Fruit fly (Drosophila melanogaster): ENCODE results near the gene Cyp4d2.

Gene Cyp4d2

DNA sequence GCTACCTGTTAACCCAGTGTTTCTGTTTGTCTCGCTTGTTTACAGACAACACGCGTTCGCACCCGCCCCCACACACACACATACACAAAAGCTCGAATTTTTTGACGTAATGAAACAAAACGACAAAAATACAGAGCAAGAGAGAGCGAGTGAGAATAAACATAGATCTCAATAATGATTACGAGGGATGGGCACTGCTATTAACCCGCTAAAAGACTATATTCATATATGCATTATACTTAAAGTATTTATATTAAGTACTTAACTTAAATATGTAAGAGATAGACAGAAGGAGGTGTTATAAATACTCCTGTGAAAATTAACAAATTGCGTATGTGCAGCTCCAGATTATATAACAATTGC, 34.0 kb upstream of the Cyp4d2 start (continued):
- TF ChIP-seq z (GFP tag; IDR thresholded peaks at IDR 0.05) (peak; percentile 37; the same call in 1 of the 3 replicates), Gsc (GFP tag; IDR thresholded peaks at IDR 0.05) (no peak), amos (GFP tag; IDR thresholded peaks at IDR 0.05; ENCODE audit: partially characterized antibody) (no peak), Dip3 (GFP tag; optimal IDR thresholded peaks at IDR 0.05) (no peak), Pdp1 (GFP tag; optimal IDR thresholded peaks at IDR 0.05) (peak; percentile 2 to 90), pros (GFP tag; optimal IDR thresholded peaks at IDR 0.05) (no peak), slbo (GFP tag; IDR thresholded peaks at IDR 0.05) (peak; percentile 56; the same call in 1 of the 2 replicates), CG31224 (GFP tag; IDR thresholded peaks at IDR 0.05) (no peak), unpg (GFP tag; optimal IDR thresholded peaks at IDR 0.05) (peak; percentile 33), CG9215 (GFP tag; IDR thresholded peaks at IDR 0.05) (peak; percentile 23; the same call in 1 of the 2 replicates), tx (GFP tag; optimal IDR thresholded peaks at IDR 0.05) (peak; percentile 1), dimm (GFP tag; IDR thresholded peaks at IDR 0.05) (no peak), maf-S (GFP tag; optimal IDR thresholded peaks at IDR 0.05) (no peak), otp (GFP tag; IDR thresholded peaks at IDR 0.05) (0 out of 3 replicates have a peak, but pooled peaks have one; percentile 35), cg (GFP tag; optimal IDR thresholded peaks at IDR 0.05) (peak; percentile 62), ERR (GFP tag; optimal IDR thresholded peaks at IDR 0.05) (no peak), eyg (GFP tag; optimal IDR thresholded peaks at IDR 0.05) (no peak), grau (tag; optimal IDR thresholded peaks at IDR 0.05) (peak; percentile 68), MESR4 (GFP tag; optimal IDR thresholded peaks at IDR 0.05) (no peak), Doc3 (GFP tag; IDR thresholded peaks at IDR 0.05; ENCODE audit: partially characterized antibody) (no peak), CG13894 (tag; optimal IDR thresholded peaks at IDR 0.05) (peak; percentile 41), CG13775 (GFP tag; optimal IDR thresholded peaks at IDR 0.05) (peak; percentile 19), gt (GFP tag; IDR thresholded peaks at IDR 0.05) (no peak), CG4820 (GFP tag; optimal IDR thresholded peaks at IDR 0.05) (no peak), gcm (GFP tag; optimal IDR thresholded peaks at IDR 0.05) (peak; percentile 1), Hr78 (GFP tag; optimal IDR thresholded peaks at IDR 0.05) (peak in 1 of 2 experiments; percentile 15), fd64A (GFP tag; optimal IDR thresholded peaks at IDR 0.05) (peak; percentile 71), sqz (GFP tag; optimal IDR thresholded peaks at IDR 0.05) (peak; percentile 43), CG12219 (GFP tag; optimal IDR thresholded peaks at IDR 0.05) (peak; percentile 6), fd3F (GFP tag; optimal IDR thresholded peaks at IDR 0.05) (peak; percentile 25), hbn (GFP tag; IDR thresholded peaks at IDR 0.05; ENCODE audit: partially characterized antibody) (no peak), CG1832 (GFP tag; optimal IDR thresholded peaks at IDR 0.05) (no peak), CG9876 (GFP tag; optimal IDR thresholded peaks at IDR 0.05) (no peak), trh (GFP tag; optimal IDR thresholded peaks at IDR 0.05) (no peak), CG1233 (GFP tag; optimal IDR thresholded peaks at IDR 0.05) (peak; percentile 60), CG13123 (GFP tag; optimal IDR thresholded peaks at IDR 0.05) (peak; percentile 48), HLH4C (GFP tag; IDR thresholded peaks at IDR 0.05; ENCODE audit: partially characterized antibody) (no peak), chm (GFP tag; IDR thresholded peaks at IDR 0.05) (peak; percentile 75; the same call in 1 of the 2 replicates), H2.0 (GFP tag; IDR thresholded peaks at IDR 0.05) (no peak), zfh2 (GFP tag; optimal IDR thresholded peaks at IDR 0.05) (no peak), Usf (GFP tag; optimal IDR thresholded peaks at IDR 0.05) (no peak), CG4404 (GFP tag; IDR thresholded peaks at IDR 0.05) (no peak), CG42726 (GFP tag; IDR thresholded peaks at IDR 0.05; ENCODE audit: partially characterized antibody) (no peak), CG34376 (GFP tag; optimal IDR thresholded peaks at IDR 0.05) (peak; percentile 55), CG3407 (GFP tag; optimal IDR thresholded peaks at IDR 0.05) (peak; percentile 65), jing (GFP tag; optimal IDR thresholded peaks at IDR 0.05) (no peak), emc (GFP tag; optimal IDR thresholded peaks at IDR 0.05) (no peak), CG10431 (GFP tag; optimal IDR thresholded peaks at IDR 0.05) (peak; percentile 56), NfI (GFP tag; optimal IDR thresholded peaks at IDR 0.05) (peak; percentile 56), CG12391 (tag; optimal IDR thresholded peaks at IDR 0.05) (peak; percentile 48), HLH54F (GFP tag; optimal IDR thresholded peaks at IDR 0.05) (no peak)

Measured in whole organism, embryonic.